Worm (Caenorhabditis elegans): ENCODE results near the gene bgal-2.

The bgal-2 gene

ce11 chrX:6778014-6778413, 6.2 kb upstream of the bgal-2 start, which contains the start of gene irk-1:
Gene irk-1 (minus strand): TSS chrX:6778114.
- TF ChIP-seq ztf-11 (tag; optimal IDR thresholded peaks at IDR 0.05) (no peak), pqm-1 (tag; optimal IDR thresholded peaks at IDR 0.05) (no peak), Y75B8A.6 (GFP tag; IDR thresholded peaks at IDR 0.05) (no peak), mxl-3 (GFP tag; optimal IDR thresholded peaks at IDR 0.05) (no peak), egl-27 (tag; optimal IDR thresholded peaks at IDR 0.05) (no peak), ceh-44 (GFP tag; IDR thresholded peaks at IDR 0.05) (no peak), unc-130 (GFP tag; optimal IDR thresholded peaks at IDR 0.05) (no peak), ces-1 (GFP tag; optimal IDR thresholded peaks at IDR 0.05) (no peak), fkh-10 (GFP tag; optimal IDR thresholded peaks at IDR 0.05) (no peak), sdz-12 (GFP tag; optimal IDR thresholded peaks at IDR 0.05) (no peak), ceh-28 (tag; optimal IDR thresholded peaks at IDR 0.05) (no peak), lin-38 (GFP tag; IDR thresholded peaks at IDR 0.05) (no peak)

ce11 chrX:6782857-6783256, 1.4 kb upstream of the bgal-2 start, which contains the start of gene idpp-6:
Gene idpp-6 (plus strand): TSS chrX:6783157.
- TF ChIP-seq attf-4 (tag; optimal IDR thresholded peaks at IDR 0.05), result no peak
- no peak for TF ChIP-seq F26F4.8 (GFP tag; conservative IDR thresholded peaks at IDR 0.05)

- TF ChIP-seq dve-1 (tag; optimal IDR thresholded peaks at IDR 0.05; ENCODE audit: insufficient read depth) (peak; percentile 78), hlh-11 (tag; optimal IDR thresholded peaks at IDR 0.05) (peak; percentile 75), nhr-102 (tag; optimal IDR thresholded peaks at IDR 0.05) (peak; percentile 55), ztf-7 (tag; optimal IDR thresholded peaks at IDR 0.05) (peak; percentile 6), mep-1 (tag; optimal IDR thresholded peaks at IDR 0.05) (peak; percentile 13), lin-39 (tag; optimal IDR thresholded peaks at IDR 0.05) (no peak), nhr-77 (tag; optimal IDR thresholded peaks at IDR 0.05) (peak; percentile 71), hlh-30 (tag; optimal IDR thresholded peaks at IDR 0.05; ENCODE audit: insufficient read depth) (peak; percentile 63), nhr-48 (tag; optimal IDR thresholded peaks at IDR 0.05) (peak; percentile 56), zag-1 (tag; optimal IDR thresholded peaks at IDR 0.05) (no peak), php-3 (GFP tag; IDR thresholded peaks at IDR 0.05) (peak; percentile 92), aha-1 (tag) (peak; percentile 53), Y75B8A.6 (GFP tag; IDR thresholded peaks at IDR 0.05) (no peak), tra-1 (GFP tag; IDR thresholded peaks at IDR 0.05) (peak; percentile 47; the same call in 1 of the 2 replicates), nhr-28 (tag; optimal IDR thresholded peaks at IDR 0.05) (peak; percentile 93), T20F7.1 (GFP tag; optimal IDR thresholded peaks at IDR 0.05) (peak; percentile 41), mxl-3 (GFP tag; optimal IDR thresholded peaks at IDR 0.05) (peak; percentile 1), ceh-82 (tag; optimal IDR thresholded peaks at IDR 0.05) (no peak), mdt-29 (GFP tag; IDR thresholded peaks at IDR 0.05) (0 out of 2 replicates have a peak, but pooled peaks have one; percentile 21), mdl-1 (tag; optimal IDR thresholded peaks at IDR 0.05) (peak in 1 of 2 experiments; percentile 17), pqm-1 (tag; optimal IDR thresholded peaks at IDR 0.05) (peak; percentile 35), daf-16 (GFP tag; optimal IDR thresholded peaks at IDR 0.05) (peak in 1 of 2 experiments; percentile 31), daf-16 (tag; optimal IDR thresholded peaks at IDR 0.05) (peak; percentile 85), dmd-6 (GFP tag; IDR thresholded peaks at IDR 0.05) (peak; percentile 64), Y48G9A.11 (GFP tag; IDR thresholded peaks at IDR 0.05) (no peak)
Observed at ce11 chrX:6788965-6789573, 4.9 kb downstream of the bgal-2 start, which contains the start of gene sgca-1. Gene sgca-1 (minus strand): TSS chrX:6789548.

- TF ChIP-seq pha-4 (GFP tag; IDR thresholded peaks at IDR 0.05) (no peak), pha-4 (tag; optimal IDR thresholded peaks at IDR 0.05) (no peak), unc-62 (GFP tag; optimal IDR thresholded peaks at IDR 0.05 in 1 of 2) (peak in 1 of 2 experiments; percentile 41), unc-62 (tag; optimal IDR thresholded peaks at IDR 0.05) (no peak), hlh-30 (tag; optimal IDR thresholded peaks at IDR 0.05; ENCODE audit: insufficient read depth) (peak; percentile 31), dmd-6 (GFP tag; IDR thresholded peaks at IDR 0.05) (peak; percentile 20; the same call in 1 of the 2 replicates), nhr-102 (tag; optimal IDR thresholded peaks at IDR 0.05) (no peak), T20F7.1 (GFP tag; optimal IDR thresholded peaks at IDR 0.05) (peak; percentile 6), dve-1 (tag; optimal IDR thresholded peaks at IDR 0.05; ENCODE audit: insufficient read depth) (peak; percentile 29), daf-16 (GFP tag; optimal IDR thresholded peaks at IDR 0.05) (no peak), daf-16 (tag; optimal IDR thresholded peaks at IDR 0.05) (peak; percentile 56)
Observed at ce11 chrX:6790457-6790856, 6.2 kb downstream of the bgal-2 start.

Data from whole organism, L4 larva.